Worm (Caenorhabditis elegans) whole organism, L4/young adult: Measurements from ENCODE around the gene C29F9.12.

Experiments
- W03F9.2 ChIP-seq: fragments of 150-350 bp; optimal IDR thresholded peaks from 2 replicates; lab custom pipeline; 2014; ENCODE audit warnings: missing biosample characterization, missing genetic modification characterization
- dao-5 ChIP-seq: sonication (generic microtip); optimal IDR thresholded peaks from 2 replicates; lab custom pipeline; 2016; ENCODE audit warnings: missing genotype, missing genetic modification characterization, moderate library complexity, missing compliant biosample characterization
- him-1 ChIP-seq: sonication (generic microtip); optimal IDR thresholded peaks from 2 replicates; lab custom pipeline; 2016; ENCODE audit warnings: missing genotype, missing genetic modification reagents, missing genetic modification characterization, missing compliant biosample characterization

DNA sequence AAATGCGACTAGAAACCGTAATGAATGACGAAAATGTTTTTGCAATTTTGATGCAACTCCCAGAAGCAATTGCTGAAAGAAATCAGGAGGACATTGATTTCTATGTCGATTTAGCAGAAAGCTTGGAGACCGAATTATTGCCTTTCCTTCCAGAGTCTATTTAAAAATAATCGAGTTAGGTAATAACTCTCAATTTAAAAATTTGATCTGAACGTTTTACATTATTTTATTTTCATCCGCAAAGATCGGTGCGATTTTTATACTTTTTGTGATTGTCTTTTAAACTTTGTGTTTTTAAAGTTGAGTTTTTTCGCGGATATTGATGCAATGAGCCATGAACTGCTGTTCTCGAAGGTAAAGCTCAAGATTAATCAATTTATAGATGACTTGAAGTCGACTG lies 2.6 kb upstream of the C29F9.12 start, which contains the start of gene pals-23:
- TF ChIP-seq W03F9.2 (no peak), him-1 (tag; lab: Kevin White, UChicago) (no peak), dao-5 (tag; lab: Kevin White, UChicago) (no peak)
